Fruit fly (Drosophila melanogaster) whole organism, embryonic: ENCODE data around the gene Usp10.
A peak's percentile ranks its signal among the peaks of the same experiment; 100 is the strongest.

ENCODE experiments used
- Ada2b ChIP-seq: fragments of 200-800 bp; sonication (Bioruptor generic); IDR thresholded peaks from 2 replicates; pipeline ENCODE4 v1.3.6; 2022; ENCODE audit warnings: missing biosample characterization, missing genetic modification characterization
- CG10462 ChIP-seq: fragments of 200-800 bp; sonication (Bioruptor generic); optimal IDR thresholded peaks from 2 replicates; lab custom pipeline; 2016; ENCODE audit warnings: missing biosample characterization, missing genetic modification characterization
- CG10979 ChIP-seq: fragments of 200-800 bp; sonication (Bioruptor generic); optimal IDR thresholded peaks from 2 replicates; lab custom pipeline; 2018; ENCODE audit warnings: missing biosample characterization, mild to moderate bottlenecking, missing genetic modification characterization, moderate library complexity
- CG11504 ChIP-seq: fragments of 200-800 bp; sonication (Bioruptor generic); optimal IDR thresholded peaks from 3 replicates; lab custom pipeline; 2019; ENCODE audit warnings: missing biosample characterization, mild to moderate bottlenecking, missing genetic modification characterization, moderate library complexity
- CG12236 ChIP-seq: fragments of 200-800 bp; sonication (Bioruptor generic); optimal IDR thresholded peaks from 2 replicates; lab custom pipeline; 2016; ENCODE audit warnings: missing biosample characterization, missing genetic modification characterization
- CG12391 ChIP-seq: fragments of 200-800 bp; sonication (Bioruptor generic); optimal IDR thresholded peaks from 3 replicates; lab custom pipeline; 2018; ENCODE audit warnings: missing biosample characterization, mild to moderate bottlenecking, missing genetic modification characterization, moderate library complexity
- CG14050 ChIP-seq: fragments of 200-800 bp; sonication (Bioruptor generic); IDR thresholded peaks from 3 replicates; pipeline ENCODE4 v1.3.6; 2022; ENCODE audit warnings: missing biosample characterization, missing genetic modification characterization
- CG15601 ChIP-seq: fragments of 200-800 bp; sonication (Bioruptor generic); optimal IDR thresholded peaks from 3 replicates; lab custom pipeline; 2019; ENCODE audit warnings: missing biosample characterization, mild to moderate bottlenecking, missing genetic modification characterization, moderate library complexity
- CG16813 ChIP-seq: fragments of 200-800 bp; sonication (Bioruptor generic); IDR thresholded peaks from 3 replicates; pipeline ENCODE4 v1.3.6; 2022; ENCODE audit warnings: missing biosample characterization, missing genetic modification characterization; ENCODE audit not compliant: partially characterized antibody
- CG16815 ChIP-seq: fragments of 200-800 bp; sonication (Bioruptor generic); optimal IDR thresholded peaks from 3 replicates; lab custom pipeline; 2017; ENCODE audit warnings: missing biosample characterization, mild to moderate bottlenecking, missing genetic modification characterization
- CG16863 ChIP-seq: fragments of 200-800 bp; sonication (Bioruptor generic); optimal IDR thresholded peaks from 3 replicates; lab custom pipeline; 2016; ENCODE audit warnings: missing biosample characterization, missing genetic modification characterization
- CG17385 ChIP-seq: fragments of 200-800 bp; sonication (Bioruptor generic); optimal IDR thresholded peaks from 3 replicates; lab custom pipeline; 2018; ENCODE audit warnings: missing biosample characterization, mild to moderate bottlenecking, missing genetic modification characterization
- CG17568 ChIP-seq: fragments of 200-800 bp; sonication (Bioruptor generic); optimal IDR thresholded peaks from 2 replicates; lab custom pipeline; 2018; ENCODE audit warnings: missing biosample characterization, mild to moderate bottlenecking, missing genetic modification characterization, moderate library complexity
- CG4820 ChIP-seq: fragments of 200-800 bp; sonication (Bioruptor generic); optimal IDR thresholded peaks from 3 replicates; lab custom pipeline; 2016; ENCODE audit warnings: missing biosample characterization, missing genetic modification characterization
- CG6254 ChIP-seq: fragments of 200-800 bp; sonication (Bioruptor generic); optimal IDR thresholded peaks from 3 replicates; lab custom pipeline; 2017; ENCODE audit warnings: mild to moderate bottlenecking, missing biosample characterization, missing genetic modification reagents, missing genetic modification characterization
- CG7271 ChIP-seq: fragments of 200-800 bp; sonication (Bioruptor generic); optimal IDR thresholded peaks from 2 replicates; lab custom pipeline; 2018; ENCODE audit warnings: missing biosample characterization, mild to moderate bottlenecking, missing genetic modification characterization, moderate library complexity
- CG7357 ChIP-seq: fragments of 200-800 bp; sonication (Bioruptor generic); IDR thresholded peaks from 3 replicates; pipeline ENCODE4 v1.3.6; 2022; ENCODE audit warnings: missing biosample characterization, missing genetic modification characterization
- CG8290 ChIP-seq, 3 experiments: fragments of 200-800 bp; sonication (Bioruptor generic); optimal IDR thresholded peaks; 2 replicates each; lab custom pipeline; 2016 to 2019; ENCODE audit warnings: missing biosample characterization in 3 of 3, missing genetic modification characterization in 3 of 3, mild to moderate bottlenecking in 2 of 3, moderate library complexity in 1 of 3
- CG9215 ChIP-seq: fragments of 200-800 bp; sonication (Bioruptor generic); IDR thresholded peaks from 2 replicates; pipeline ENCODE4 v1.3.6; 2022; ENCODE audit warnings: missing biosample characterization, missing genetic modification characterization
- CG9727 ChIP-seq: fragments of 200-800 bp; sonication (Bioruptor generic); optimal IDR thresholded peaks from 3 replicates; lab custom pipeline; 2017; ENCODE audit warnings: missing biosample characterization, mild to moderate bottlenecking, missing genetic modification characterization
- CHES-1-like ChIP-seq: fragments of 200-800 bp; sonication (Bioruptor generic); optimal IDR thresholded peaks from 2 replicates; lab custom pipeline; 2016; ENCODE audit warnings: missing biosample characterization, missing genetic modification characterization
- Hr3 ChIP-seq: fragments of 200-800 bp; sonication (Bioruptor generic); optimal IDR thresholded peaks from 3 replicates; lab custom pipeline; 2016; ENCODE audit warnings: missing biosample characterization, missing genetic modification characterization
- MTF-1 ChIP-seq: fragments of 200-800 bp; sonication (Bioruptor generic); optimal IDR thresholded peaks from 2 replicates; lab custom pipeline; 2018; ENCODE audit warnings: missing biosample characterization, mild to moderate bottlenecking, missing genetic modification characterization, borderline replicate concordance
- Nf-YC ChIP-seq: fragments of 200-800 bp; optimal IDR thresholded peaks from 3 replicates; lab custom pipeline; 2019; ENCODE audit warnings: missing biosample characterization, mild to moderate bottlenecking, missing genetic modification characterization, moderate library complexity
- Oli ChIP-seq: fragments of 200-800 bp; sonication (Bioruptor generic); optimal IDR thresholded peaks from 2 replicates; lab custom pipeline; 2018; ENCODE audit warnings: missing biosample characterization, mild to moderate bottlenecking, missing genetic modification characterization, moderate library complexity
- Ssrp ChIP-seq: fragments of 200-800 bp; sonication (Bioruptor generic); optimal IDR thresholded peaks from 2 replicates; lab custom pipeline; 2018; ENCODE audit warnings: missing biosample characterization, mild to moderate bottlenecking, missing genetic modification characterization, moderate library complexity
- ab ChIP-seq: fragments of 200-800 bp; sonication (Bioruptor generic); optimal IDR thresholded peaks from 2 replicates; lab custom pipeline; 2016; ENCODE audit warnings: missing biosample characterization, missing genetic modification characterization
- abd-A ChIP-seq: fragments of 200-800 bp; sonication (Bioruptor generic); optimal IDR thresholded peaks from 3 replicates; lab custom pipeline; 2019; ENCODE audit warnings: missing biosample characterization, mild to moderate bottlenecking, missing genetic modification characterization, moderate library complexity
- ara ChIP-seq: fragments of 200-800 bp; sonication (Bioruptor generic); IDR thresholded peaks from 2 replicates; pipeline ENCODE4 v1.3.6; 2022; ENCODE audit warnings: missing biosample characterization, missing genetic modification characterization
- bab2 ChIP-seq: fragments of 200-800 bp; sonication (Bioruptor generic); optimal IDR thresholded peaks from 2 replicates; lab custom pipeline; 2016; ENCODE audit warnings: missing biosample characterization, missing genetic modification characterization
- btn ChIP-seq: fragments of 200-800 bp; sonication (Bioruptor generic); optimal IDR thresholded peaks from 2 replicates; lab custom pipeline; 2016; ENCODE audit warnings: missing biosample characterization, missing genetic modification characterization
- chn ChIP-seq: fragments of 200-800 bp; sonication (Bioruptor generic); optimal IDR thresholded peaks from 2 replicates; lab custom pipeline; 2016; ENCODE audit warnings: missing biosample characterization, missing genetic modification characterization
- corto ChIP-seq: fragments of 200-800 bp; sonication (Bioruptor generic); optimal IDR thresholded peaks from 2 replicates; lab custom pipeline; 2016; ENCODE audit warnings: missing biosample characterization, mild to moderate bottlenecking, missing genetic modification characterization, moderate library complexity
- dmrt99B ChIP-seq: fragments of 200-800 bp; sonication (Bioruptor generic); optimal IDR thresholded peaks from 2 replicates; lab custom pipeline; 2018; ENCODE audit warnings: missing biosample characterization, mild to moderate bottlenecking, missing genetic modification characterization, moderate library complexity
- gcm ChIP-seq: fragments of 200-800 bp; sonication (Bioruptor generic); optimal IDR thresholded peaks from 2 replicates; lab custom pipeline; 2019; ENCODE audit warnings: missing biosample characterization, mild to moderate bottlenecking, missing genetic modification characterization, moderate library complexity
- gcm2 ChIP-seq: fragments of 200-800 bp; sonication (Bioruptor generic); optimal IDR thresholded peaks from 2 replicates; lab custom pipeline; 2016; ENCODE audit warnings: missing biosample characterization, missing genetic modification characterization
- jigr1 ChIP-seq: fragments of 200-800 bp; sonication (Bioruptor generic); IDR thresholded peaks from 3 replicates; pipeline ENCODE4 v1.3.6; 2022; ENCODE audit warnings: missing biosample characterization, missing genetic modification characterization
- jumu ChIP-seq: fragments of 200-800 bp; sonication (Bioruptor generic); optimal IDR thresholded peaks from 3 replicates; lab custom pipeline; 2016; ENCODE audit warnings: missing biosample characterization, missing genetic modification characterization
- lbe ChIP-seq: fragments of 200-800 bp; sonication (Bioruptor generic); optimal IDR thresholded peaks from 2 replicates; lab custom pipeline; 2016; ENCODE audit warnings: missing biosample characterization, mild to moderate bottlenecking, missing genetic modification characterization
- nerfin-1 ChIP-seq: fragments of 200-800 bp; sonication (Bioruptor generic); optimal IDR thresholded peaks from 3 replicates; lab custom pipeline; 2019; ENCODE audit warnings: missing biosample characterization, mild to moderate bottlenecking, missing genetic modification characterization, moderate library complexity
- nerfin-2 ChIP-seq: fragments of 200-800 bp; sonication (Bioruptor generic); IDR thresholded peaks from 2 replicates; pipeline ENCODE4 v1.3.6; 2022; ENCODE audit warnings: missing biosample characterization, missing genetic modification characterization; ENCODE audit not compliant: partially characterized antibody
- nmo ChIP-seq: fragments of 200-800 bp; sonication (Bioruptor generic); optimal IDR thresholded peaks from 2 replicates; lab custom pipeline; 2018; ENCODE audit warnings: missing biosample characterization, mild to moderate bottlenecking, missing genetic modification characterization, moderate library complexity
- prd ChIP-seq, 3 experiments: fragments of >200 bp in 2 of 3; fragments of 200-800 bp in 1 of 3; sonication (Bioruptor generic) in 1 of 3; optimal IDR thresholded peaks in 2 of 3; IDR thresholded peaks in 1 of 3; 2 replicates in 2 of 3; 3 replicates in 1 of 3; pipeline versions ENCODE4 v1.3.6 to Lab custom; 2017 to 2022; ENCODE audit warnings: missing biosample characterization in 1 of 3, missing genetic modification characterization in 1 of 3
- ro ChIP-seq: fragments of 200-800 bp; sonication (Bioruptor generic); IDR thresholded peaks from 2 replicates; pipeline ENCODE4 v1.3.6; 2022; ENCODE audit warnings: missing biosample characterization, missing genetic modification characterization
- sd ChIP-seq: fragments of 200-800 bp; sonication (Bioruptor generic); optimal IDR thresholded peaks from 3 replicates; lab custom pipeline; 2018; ENCODE audit warnings: missing biosample characterization, mild to moderate bottlenecking, missing genetic modification characterization, moderate library complexity
- shn ChIP-seq: fragments of 200-800 bp; sonication (Bioruptor generic); optimal IDR thresholded peaks from 3 replicates; lab custom pipeline; 2016; ENCODE audit warnings: missing biosample characterization, missing genetic modification characterization
- slbo ChIP-seq: fragments of 200-800 bp; sonication (Bioruptor generic); IDR thresholded peaks from 2 replicates; pipeline ENCODE4 v1.3.6; 2022; ENCODE audit warnings: missing biosample characterization, missing genetic modification characterization
- zen2 ChIP-seq: fragments of 200-800 bp; sonication (Bioruptor generic); IDR thresholded peaks from 3 replicates; pipeline ENCODE4 v1.3.6; 2022; ENCODE audit warnings: missing biosample characterization, missing genetic modification characterization; ENCODE audit not compliant: partially characterized antibody

Usp10 gene

dm6 chr3L:908508-909162 lies 36.9 kb downstream of the Usp10 start, which contains the start of gene nerfin-1 (continued):
- TF ChIP-seq CG10462 (GFP tag; lab: Kevin White, UChicago) = no peak
- peak; percentile 16 for TF ChIP-seq CG4820 (GFP tag; lab: Kevin White, UChicago)
- TF ChIP-seq dmrt99B (tag; lab: Kevin White, UChicago) = peak; percentile 39
- no peak for TF ChIP-seq CG12236 (GFP tag; lab: Kevin White, UChicago)
- peak; percentile 93 for TF ChIP-seq nerfin-1 (tag; lab: Kevin White, UChicago)
- no peak for TF ChIP-seq Ada2b (GFP tag; lab: Robert Waterston, UW)
- TF ChIP-seq sd = no peak
- TF ChIP-seq Oli (tag; lab: Kevin White, UChicago) = peak; percentile 49
- TF ChIP-seq btn (GFP tag; lab: Kevin White, UChicago) = no peak
- TF ChIP-seq ab = no peak
- no peak for TF ChIP-seq ro
- no peak for TF ChIP-seq CG9727
- no peak for TF ChIP-seq Nf-YC (tag; lab: Kevin White, UChicago)
- TF ChIP-seq CG17385 (GFP tag; lab: Kevin White, UChicago) = peak; percentile 9
- no peak for TF ChIP-seq MTF-1 (GFP tag; lab: Kevin White, UChicago)
- TF ChIP-seq CG9215 = no peak
- peak; percentile 10 for TF ChIP-seq chn (GFP tag; lab: Kevin White, UChicago)
- TF ChIP-seq bab2 = no peak
- TF ChIP-seq prd (optimal IDR thresholded peaks at IDR 0.05; lab: Kevin White, UChicago) = no peak
- TF ChIP-seq prd (GFP tag; IDR thresholded peaks at IDR 0.05; lab: Robert Waterston, UW) = peak; percentile 44; the same call in 2 of the 3 replicates
- peak; percentile 26 for TF ChIP-seq CG16863 (GFP tag; lab: Kevin White, UChicago)
- 0 out of 2 replicates have a peak, but pooled peaks have one; percentile 6 for TF ChIP-seq slbo (GFP tag; lab: Robert Waterston, UW)
- TF ChIP-seq CG14050 (GFP tag; lab: Robert Waterston, UW) = no peak
- peak; percentile 56 for TF ChIP-seq CG11504 (tag; lab: Kevin White, UChicago)
- no peak for TF ChIP-seq CG8290 (GFP tag; optimal IDR thresholded peaks at IDR 0.05; lab: Kevin White, UChicago)
- no peak for TF ChIP-seq CG8290 (tag; optimal IDR thresholded peaks at IDR 0.05; lab: Kevin White, UChicago)
- TF ChIP-seq jigr1 (GFP tag; lab: Robert Waterston, UW) = no peak
- TF ChIP-seq Ssrp (tag; lab: Kevin White, UChicago) = peak; percentile 44
- peak; percentile 45 for TF ChIP-seq CG10979
- TF ChIP-seq CG7271 (tag; lab: Kevin White, UChicago) = no peak
- peak; percentile 10 for TF ChIP-seq jumu
- 0 out of 3 replicates have a peak, but pooled peaks have one; percentile 22 for TF ChIP-seq CG16813
- TF ChIP-seq CG16815 = peak; percentile 18
- TF ChIP-seq nmo (GFP tag; lab: Kevin White, UChicago) = peak; percentile 57
- no peak for TF ChIP-seq zen2 (GFP tag; lab: Robert Waterston, UW)
- TF ChIP-seq CHES-1-like (GFP tag; lab: Kevin White, UChicago) = no peak
- no peak for TF ChIP-seq CG15601
- no peak for TF ChIP-seq shn
- TF ChIP-seq nerfin-2 (GFP tag; lab: Robert Waterston, UW) = no peak
- TF ChIP-seq CG7357 (GFP tag; lab: Robert Waterston, UW) = no peak
- no peak for TF ChIP-seq gcm2
- TF ChIP-seq Hr3 = peak; percentile 27
- TF ChIP-seq ara (GFP tag; lab: Robert Waterston, UW) = no peak
- peak; percentile 15 for TF ChIP-seq CG12391 (tag; lab: Kevin White, UChicago)
- TF ChIP-seq lbe = no peak
- TF ChIP-seq CG17568 (GFP tag; lab: Kevin White, UChicago) = no peak
- TF ChIP-seq abd-A (tag; lab: Kevin White, UChicago) = no peak
- no peak for TF ChIP-seq corto
- TF ChIP-seq CG6254 (GFP tag; lab: Kevin White, UChicago) = peak; percentile 70
- TF ChIP-seq gcm (GFP tag; lab: Kevin White, UChicago) = no peak
